Worm (Caenorhabditis elegans): ENCODE data around the gene F32H5.3.

F32H5.3 gene

ce11 chrV:13350302-13350701 lies 8.8 kb upstream of the F32H5.3 start:
- TF ChIP-seq unc-62 (GFP tag; optimal IDR thresholded peaks at IDR 0.05) (no peak), dmd-4 (tag; optimal IDR thresholded peaks at IDR 0.05) (no peak)

DNA sequence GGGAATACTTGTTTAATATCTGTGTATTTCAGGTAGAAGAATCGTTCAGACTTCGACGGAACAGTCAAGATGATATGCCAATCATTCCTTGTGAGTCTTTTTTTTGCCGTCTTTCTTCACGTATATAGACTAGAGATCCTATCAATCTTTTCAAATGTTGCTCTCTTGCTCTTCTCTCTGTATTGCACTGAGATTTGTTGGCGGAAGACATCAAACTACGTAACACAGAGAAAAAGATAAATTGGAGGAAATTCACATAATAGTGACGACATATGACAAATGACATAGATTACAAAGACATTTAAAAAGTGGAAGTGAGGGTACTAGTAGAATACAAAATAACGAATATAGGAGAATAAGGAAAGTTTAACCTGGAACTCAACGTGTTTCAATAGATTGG lies 7.4 kb upstream of the F32H5.3 start:
- TF ChIP-seq ztf-11 (tag; optimal IDR thresholded peaks at IDR 0.05) = no peak
- no peak for TF ChIP-seq lin-13 (GFP tag; optimal IDR thresholded peaks at IDR 0.05)
- no peak for TF ChIP-seq nhr-25 (tag; optimal IDR thresholded peaks at IDR 0.05)
- no peak for TF ChIP-seq blmp-1 (tag; optimal IDR thresholded peaks at IDR 0.05; ENCODE audit: insufficient read depth)
- no peak for TF ChIP-seq ceh-16 (tag; optimal IDR thresholded peaks at IDR 0.05)
- TF ChIP-seq Y55F3AM.14 (GFP tag; optimal IDR thresholded peaks at IDR 0.05) = no peak
- TF ChIP-seq nhr-237 (tag; optimal IDR thresholded peaks at IDR 0.05) = no peak
- TF ChIP-seq crh-2 (tag; optimal IDR thresholded peaks at IDR 0.05) = no peak
- no peak for TF ChIP-seq nhr-23 (tag; optimal IDR thresholded peaks at IDR 0.05)
- no peak for TF ChIP-seq nhr-6 (tag; optimal IDR thresholded peaks at IDR 0.05)
- TF ChIP-seq mdl-1 (tag; optimal IDR thresholded peaks at IDR 0.05) = no peak
- TF ChIP-seq egl-27 (tag; optimal IDR thresholded peaks at IDR 0.05) = peak; percentile 18
- TF ChIP-seq nhr-11 (tag; optimal IDR thresholded peaks at IDR 0.05) = no peak
- TF ChIP-seq R02D3.7 (tag; optimal IDR thresholded peaks at IDR 0.05) = no peak
- no peak for TF ChIP-seq elt-1 (tag; optimal IDR thresholded peaks at IDR 0.05)
- no peak for TF ChIP-seq lin-11 (tag; optimal IDR thresholded peaks at IDR 0.05)
- no peak for TF ChIP-seq ceh-82 (tag; optimal IDR thresholded peaks at IDR 0.05)
- no peak for TF ChIP-seq sem-4 (tag; optimal IDR thresholded peaks at IDR 0.05)
- peak; percentile 58 for TF ChIP-seq unc-62 (GFP tag; optimal IDR thresholded peaks at IDR 0.05)
- no peak for TF ChIP-seq nhr-21 (tag; optimal IDR thresholded peaks at IDR 0.05)
- TF ChIP-seq alr-1 (tag; optimal IDR thresholded peaks at IDR 0.05) = no peak
- TF ChIP-seq lin-39 (tag; optimal IDR thresholded peaks at IDR 0.05) = peak; percentile 33
- peak in 1 of 2 experiments; percentile 22 for TF ChIP-seq lsy-2 (tag; optimal IDR thresholded peaks at IDR 0.05)
- TF ChIP-seq sma-9 (GFP tag; optimal IDR thresholded peaks at IDR 0.05) = peak; percentile 7
- TF ChIP-seq sma-9 (tag; optimal IDR thresholded peaks at IDR 0.05) = no peak
- TF ChIP-seq C34F6.9 (tag; optimal IDR thresholded peaks at IDR 0.05) = no peak
- TF ChIP-seq zag-1 (tag; optimal IDR thresholded peaks at IDR 0.05) = no peak
- no peak for TF ChIP-seq nhr-129 (tag; optimal IDR thresholded peaks at IDR 0.05)
- no peak for TF ChIP-seq ZK546.5 (tag; optimal IDR thresholded peaks at IDR 0.05)
- no peak for TF ChIP-seq ztf-1 (GFP tag; conservative IDR thresholded peaks at IDR 0.05)
- no peak for TF ChIP-seq skn-1 (tag; optimal IDR thresholded peaks at IDR 0.05)
- no peak for TF ChIP-seq dmd-4 (tag; optimal IDR thresholded peaks at IDR 0.05)
- no peak for TF ChIP-seq nhr-77 (tag; optimal IDR thresholded peaks at IDR 0.05)
- no peak for TF ChIP-seq nhr-12 (tag; optimal IDR thresholded peaks at IDR 0.05)
- TF ChIP-seq peb-1 (tag; optimal IDR thresholded peaks at IDR 0.05) = no peak
- TF ChIP-seq ztf-4 (tag; optimal IDR thresholded peaks at IDR 0.05) = no peak
- TF ChIP-seq aly-2 (tag; optimal IDR thresholded peaks at IDR 0.05) = no peak
- no peak for TF ChIP-seq unc-39 (tag; optimal IDR thresholded peaks at IDR 0.05)
- no peak for TF ChIP-seq fos-1 (tag; optimal IDR thresholded peaks at IDR 0.05)
- TF ChIP-seq elt-3 (tag; optimal IDR thresholded peaks at IDR 0.05) = no peak
- TF ChIP-seq gmeb-1 (tag; optimal IDR thresholded peaks at IDR 0.05) = no peak
- TF ChIP-seq nhr-10 (tag; optimal IDR thresholded peaks at IDR 0.05) = no peak
- TF ChIP-seq F13H6.1 (tag; optimal IDR thresholded peaks at IDR 0.05) = no peak
- no peak for TF ChIP-seq snpc-4 (tag; optimal IDR thresholded peaks at IDR 0.05)
- no peak for TF ChIP-seq mbf-1 (tag; optimal IDR thresholded peaks at IDR 0.05)
- TF ChIP-seq sma-3 (GFP tag; optimal IDR thresholded peaks at IDR 0.05) = no peak
- peak; percentile 66 for TF ChIP-seq unc-55 (GFP tag; optimal IDR thresholded peaks at IDR 0.05)
- peak; percentile 91 for TF ChIP-seq mab-5 (tag; optimal IDR thresholded peaks at IDR 0.05)
- no peak for TF ChIP-seq ama-1 (optimal IDR thresholded peaks at IDR 0.05)
